Fruit fly (Drosophila melanogaster): ENCODE measurements around the gene CG7766.
A peak's percentile ranks its signal among the peaks of the same experiment; 100 is the strongest.

- TF ChIP-seq CG14655 (GFP tag; optimal IDR thresholded peaks at IDR 0.05) (no peak), CG10348 (GFP tag; IDR thresholded peaks at IDR 0.05) (no peak), CG8159 (tag; optimal IDR thresholded peaks at IDR 0.05) (peak; percentile 40), gl (tag; optimal IDR thresholded peaks at IDR 0.05) (no peak), CG8301 (tag; optimal IDR thresholded peaks at IDR 0.05) (peak; percentile 41), CG13204 (GFP tag; optimal IDR thresholded peaks at IDR 0.05) (no peak), Ets98B (GFP tag; IDR thresholded peaks at IDR 0.05) (no peak; the same call in 1 of the 2 replicates), rn (GFP tag; IDR thresholded peaks at IDR 0.05) (no peak), CG32121 (GFP tag; IDR thresholded peaks at IDR 0.05) (no peak), EcR (GFP tag; optimal IDR thresholded peaks at IDR 0.05) (no peak), CG12605 (GFP tag; IDR thresholded peaks at IDR 0.05) (no peak), CG4496 (GFP tag; IDR thresholded peaks at IDR 0.05) (peak; percentile 57; the same call in 1 of the 3 replicates), CG17806 (tag; optimal IDR thresholded peaks at IDR 0.05) (no peak)
These were observed 5.7 kb upstream of the CG7766 start for dm6 chrX:9109072-9109844.
